Worm (Caenorhabditis elegans): Measurements from ENCODE around the gene Y69A2AR.1.

Gene Y69A2AR.1

ce11 chrIV:2666586-2667100, at the start of gene Y69A2AR.1:
TSS of gene Y69A2AR.1 (plus strand) at chrIV:2667050.
- no peak for TF ChIP-seq ZK546.5 (tag; optimal IDR thresholded peaks at IDR 0.05)
- TF ChIP-seq nfya-1 (tag; optimal IDR thresholded peaks at IDR 0.05; ENCODE audit: insufficient read depth): peak; percentile 37
- TF ChIP-seq nhr-25 (tag; optimal IDR thresholded peaks at IDR 0.05): no peak
- peak; percentile 38 for TF ChIP-seq lin-15B (tag; optimal IDR thresholded peaks at IDR 0.05)

- TF ChIP-seq fkh-10 (GFP tag; optimal IDR thresholded peaks at IDR 0.05) (no peak), nfya-1 (tag; optimal IDR thresholded peaks at IDR 0.05; ENCODE audit: insufficient read depth) (peak; percentile 6), elt-2 (tag; optimal IDR thresholded peaks at IDR 0.05) (peak; percentile 98), pqm-1 (tag; optimal IDR thresholded peaks at IDR 0.05) (peak; percentile 96)
Observed at ce11 chrIV:2618611-2619010, 48.2 kb upstream of the Y69A2AR.1 start, which contains the start of gene smf-3. TSS of gene smf-3 (plus strand) at chrIV:2618869.

- no peak for TF ChIP-seq nhr-12 (tag; optimal IDR thresholded peaks at IDR 0.05)
- no peak for TF ChIP-seq skn-1 (tag; optimal IDR thresholded peaks at IDR 0.05)
- no peak for TF ChIP-seq elt-1 (tag; optimal IDR thresholded peaks at IDR 0.05)
- no peak for TF ChIP-seq fkh-10 (GFP tag; optimal IDR thresholded peaks at IDR 0.05)
- no peak for TF ChIP-seq egl-27 (tag; optimal IDR thresholded peaks at IDR 0.05)
- no peak for TF ChIP-seq nhr-67 (tag; optimal IDR thresholded peaks at IDR 0.05)
- TF ChIP-seq snpc-4 (tag; optimal IDR thresholded peaks at IDR 0.05): no peak
- no peak for TF ChIP-seq nhr-43 (tag; optimal IDR thresholded peaks at IDR 0.05; ENCODE audit: poor library complexity, severe bottlenecking)
- no peak for TF ChIP-seq nhr-77 (tag; optimal IDR thresholded peaks at IDR 0.05)
- no peak for TF ChIP-seq nfya-1 (tag; optimal IDR thresholded peaks at IDR 0.05; ENCODE audit: insufficient read depth)
- TF ChIP-seq lsy-12 (tag; optimal IDR thresholded peaks at IDR 0.05): no peak
- no peak for TF ChIP-seq jun-1 (tag; optimal IDR thresholded peaks at IDR 0.05)
- TF ChIP-seq eor-1 (tag; optimal IDR thresholded peaks at IDR 0.05): no peak
- TF ChIP-seq hmg-11 (tag; optimal IDR thresholded peaks at IDR 0.05): no peak
- no peak for TF ChIP-seq nhr-28 (tag; optimal IDR thresholded peaks at IDR 0.05)
Observed at ce11 chrIV:2628171-2628570, 38.7 kb upstream of the Y69A2AR.1 start, which contains the start of gene ngn-1. TSS of gene ngn-1 (minus strand) at chrIV:2628271.

- no peak for TF ChIP-seq nhr-11 (tag; optimal IDR thresholded peaks at IDR 0.05)
- no peak for TF ChIP-seq elt-3 (tag; optimal IDR thresholded peaks at IDR 0.05)
- no peak for TF ChIP-seq nfya-1 (tag; optimal IDR thresholded peaks at IDR 0.05; ENCODE audit: insufficient read depth)
Observed at ce11 chrIV:2630145-2630544, 36.7 kb upstream of the Y69A2AR.1 start.

ce11 chrIV:2634992-2635391, 31.9 kb upstream of the Y69A2AR.1 start:
- no peak for TF ChIP-seq ceh-16 (tag; optimal IDR thresholded peaks at IDR 0.05)

ce11 chrIV:2639666-2640273, 27.1 kb upstream of the Y69A2AR.1 start:
- TF ChIP-seq lsy-12 (tag; optimal IDR thresholded peaks at IDR 0.05): peak; percentile 19
- peak; percentile 4 for TF ChIP-seq nhr-43 (tag; optimal IDR thresholded peaks at IDR 0.05; ENCODE audit: poor library complexity, severe bottlenecking)
- TF ChIP-seq nfya-1 (tag; optimal IDR thresholded peaks at IDR 0.05; ENCODE audit: insufficient read depth): peak; percentile 16
- peak; percentile 14 for TF ChIP-seq pha-4 (tag; optimal IDR thresholded peaks at IDR 0.05)
- TF ChIP-seq nhr-77 (tag; optimal IDR thresholded peaks at IDR 0.05): no peak
- peak; percentile 13 for TF ChIP-seq hmg-11 (tag; optimal IDR thresholded peaks at IDR 0.05)
- no peak for TF ChIP-seq mdl-1 (tag; optimal IDR thresholded peaks at IDR 0.05)
- peak; percentile 21 for TF ChIP-seq lin-15B (tag; optimal IDR thresholded peaks at IDR 0.05)
- no peak for TF ChIP-seq fos-1 (tag; optimal IDR thresholded peaks at IDR 0.05)
- no peak for TF ChIP-seq egl-5 (tag; optimal IDR thresholded peaks at IDR 0.05)
- no peak for TF ChIP-seq skn-1 (tag; optimal IDR thresholded peaks at IDR 0.05)
- no peak for TF ChIP-seq ama-1 (optimal IDR thresholded peaks at IDR 0.05)
- TF ChIP-seq nhr-25 (tag; optimal IDR thresholded peaks at IDR 0.05): no peak
- no peak for TF ChIP-seq sea-2 (GFP tag; optimal IDR thresholded peaks at IDR 0.05)
- TF ChIP-seq ceh-28 (tag; optimal IDR thresholded peaks at IDR 0.05): peak; percentile 95
- TF ChIP-seq ZK546.5 (tag; optimal IDR thresholded peaks at IDR 0.05): no peak
- peak; percentile 28 for TF ChIP-seq ceh-82 (tag; optimal IDR thresholded peaks at IDR 0.05)
